Fruit fly (Drosophila melanogaster) whole organism, prepupa: ENCODE results near the gene CG33299.

Source experiments
- Blimp-1 ChIP-seq: fragments of 200-800 bp; sonication (Bioruptor generic); optimal IDR thresholded peaks from 3 replicates; lab custom pipeline; 2017; ENCODE audit warnings: missing biosample characterization, missing genetic modification characterization, mild to moderate bottlenecking, moderate library complexity, missing genetic modification reagents
- CG10631 ChIP-seq: fragments of 200-800 bp; sonication (Bioruptor generic); optimal IDR thresholded peaks from 2 replicates; lab custom pipeline; 2016; ENCODE audit warnings: missing biosample characterization, missing genetic modification characterization
- CG10669 ChIP-seq: fragments of 200-800 bp; sonication (Bioruptor generic); optimal IDR thresholded peaks from 3 replicates; lab custom pipeline; 2018; ENCODE audit warnings: missing biosample characterization, mild to moderate bottlenecking, missing genetic modification characterization, moderate library complexity
- CG11294 ChIP-seq: fragments of 200-800 bp; sonication (Bioruptor generic); IDR thresholded peaks from 2 replicates; pipeline ENCODE4 v1.3.6; 2022; ENCODE audit warnings: missing biosample characterization, missing genetic modification characterization
- CG11902 ChIP-seq: fragments of 200-800 bp; sonication (Bioruptor generic); optimal IDR thresholded peaks from 3 replicates; lab custom pipeline; 2016; ENCODE audit warnings: missing biosample characterization, missing genetic modification characterization
- CG31627 ChIP-seq: fragments of 200-800 bp; sonication (Bioruptor generic); optimal IDR thresholded peaks from 3 replicates; lab custom pipeline; 2016; ENCODE audit warnings: missing biosample characterization, missing genetic modification characterization
- CG32006 ChIP-seq: fragments of 200-800 bp; sonication (Bioruptor generic); optimal IDR thresholded peaks from 3 replicates; lab custom pipeline; 2017; ENCODE audit warnings: missing biosample characterization, mild to moderate bottlenecking, missing genetic modification characterization
- CG34406 ChIP-seq: fragments of 200-800 bp; sonication (Bioruptor generic); optimal IDR thresholded peaks from 3 replicates; lab custom pipeline; 2016; ENCODE audit warnings: missing biosample characterization, missing genetic modification characterization
- CG3919 ChIP-seq: fragments of 200-800 bp; sonication (Bioruptor generic); optimal IDR thresholded peaks from 3 replicates; lab custom pipeline; 2016; ENCODE audit warnings: missing biosample characterization, missing genetic modification characterization
- CG4318 ChIP-seq: fragments of 200-800 bp; sonication (Bioruptor generic); optimal IDR thresholded peaks from 3 replicates; lab custom pipeline; 2017; ENCODE audit warnings: missing biosample characterization, mild to moderate bottlenecking, missing genetic modification characterization
- CG6163 ChIP-seq: fragments of 200-800 bp; sonication (Bioruptor generic); IDR thresholded peaks from 3 replicates; pipeline ENCODE4 v1.3.6; 2022; ENCODE audit warnings: missing biosample characterization, missing genetic modification characterization
- CG6792 ChIP-seq: fragments of 200-800 bp; sonication (Bioruptor generic); optimal IDR thresholded peaks from 3 replicates; lab custom pipeline; 2016; ENCODE audit warnings: missing biosample characterization, missing genetic modification characterization
- CG8119 ChIP-seq: fragments of 200-800 bp; sonication (Bioruptor generic); IDR thresholded peaks from 3 replicates; pipeline ENCODE4 v1.3.6; 2022; ENCODE audit warnings: missing biosample characterization, missing genetic modification characterization
- CG8632 ChIP-seq: fragments of 200-800 bp; sonication (Bioruptor generic); optimal IDR thresholded peaks from 3 replicates; lab custom pipeline; 2016; ENCODE audit warnings: missing biosample characterization, missing genetic modification characterization
- CG9139 ChIP-seq: fragments of 200-800 bp; sonication (Bioruptor generic); optimal IDR thresholded peaks from 3 replicates; lab custom pipeline; 2017; ENCODE audit warnings: missing biosample characterization, mild to moderate bottlenecking, missing genetic modification characterization
- Eip75B ChIP-seq: fragments of 200-800 bp; sonication (Bioruptor generic); optimal IDR thresholded peaks from 3 replicates; lab custom pipeline; 2016; ENCODE audit warnings: missing biosample characterization, missing genetic modification characterization
- Eip93F ChIP-seq: fragments of 200-800 bp; sonication (Bioruptor generic); optimal IDR thresholded peaks from 2 replicates; lab custom pipeline; 2016; ENCODE audit warnings: missing biosample characterization, mild to moderate bottlenecking, missing genetic modification characterization
- Ets21C ChIP-seq: fragments of 200-800 bp; sonication (Bioruptor generic); optimal IDR thresholded peaks from 3 replicates; lab custom pipeline; 2016; ENCODE audit warnings: missing biosample characterization, missing genetic modification characterization
- Ets96B ChIP-seq: fragments of 200-800 bp; optimal IDR thresholded peaks from 2 replicates; lab custom pipeline; 2019; ENCODE audit warnings: missing biosample characterization, mild to moderate bottlenecking, missing genetic modification characterization, moderate library complexity
- Gug ChIP-seq: fragments of 200-800 bp; sonication (Bioruptor generic); IDR thresholded peaks from 2 replicates; pipeline ENCODE4 v1.3.6; 2022; ENCODE audit warnings: missing biosample characterization, missing genetic modification characterization
- Hr38 ChIP-seq: sonication (Bioruptor generic); optimal IDR thresholded peaks from 2 replicates; lab custom pipeline; 2016; ENCODE audit warnings: missing biosample characterization, missing genetic modification characterization
- Hr39 ChIP-seq: fragments of 200-800 bp; sonication (Bioruptor generic); optimal IDR thresholded peaks from 2 replicates; lab custom pipeline; 2016; ENCODE audit warnings: missing biosample characterization, missing genetic modification characterization
- Hr4 ChIP-seq: fragments of 200-800 bp; sonication (Bioruptor generic); optimal IDR thresholded peaks from 3 replicates; lab custom pipeline; 2016; ENCODE audit warnings: missing biosample characterization, missing genetic modification characterization
- Smox ChIP-seq: fragments of 200-800 bp; sonication (Bioruptor generic); optimal IDR thresholded peaks from 3 replicates; lab custom pipeline; 2016; ENCODE audit warnings: missing biosample characterization, missing genetic modification characterization
- Sox102F ChIP-seq: fragments of 200-800 bp; sonication (Bioruptor generic); optimal IDR thresholded peaks from 2 replicates; lab custom pipeline; 2016; ENCODE audit warnings: missing biosample characterization, mild to moderate bottlenecking, missing genetic modification characterization
- Sox15 ChIP-seq: fragments of 200-800 bp; sonication (Bioruptor generic); optimal IDR thresholded peaks from 3 replicates; lab custom pipeline; 2016; ENCODE audit warnings: missing biosample characterization, missing genetic modification characterization
- achi ChIP-seq: fragments of 200-800 bp; sonication (Bioruptor generic); optimal IDR thresholded peaks from 3 replicates; lab custom pipeline; 2016; ENCODE audit warnings: missing biosample characterization, missing genetic modification characterization
- acj6 ChIP-seq: fragments of 200-800 bp; sonication (Bioruptor generic); optimal IDR thresholded peaks from 3 replicates; lab custom pipeline; 2016; ENCODE audit warnings: missing biosample characterization, missing genetic modification characterization
- cyc ChIP-seq: fragments of 200-800 bp; sonication (Bioruptor generic); optimal IDR thresholded peaks from 3 replicates; lab custom pipeline; 2016; ENCODE audit warnings: missing biosample characterization, missing genetic modification characterization
- dsx ChIP-seq: fragments of 200-800 bp; optimal IDR thresholded peaks from 3 replicates; lab custom pipeline; 2019; ENCODE audit warnings: missing biosample characterization, mild to moderate bottlenecking, missing genetic modification characterization, moderate library complexity; ENCODE audit not compliant: poor library complexity, severe bottlenecking
- eg ChIP-seq: fragments of 200-800 bp; sonication (Bioruptor generic); IDR thresholded peaks from 3 replicates; pipeline ENCODE4 v1.3.6; 2022; ENCODE audit warnings: missing biosample characterization, missing genetic modification characterization
- esn ChIP-seq: fragments of 200-800 bp; sonication (Bioruptor generic); optimal IDR thresholded peaks from 2 replicates; lab custom pipeline; 2016; ENCODE audit warnings: missing biosample characterization, mild to moderate bottlenecking, missing genetic modification characterization, moderate library complexity
- fd85E ChIP-seq: fragments of 200-800 bp; sonication (Bioruptor generic); optimal IDR thresholded peaks from 3 replicates; lab custom pipeline; 2016; ENCODE audit warnings: missing biosample characterization, missing genetic modification characterization
- fkh ChIP-seq: fragments of 200-800 bp; sonication (Bioruptor generic); optimal IDR thresholded peaks from 3 replicates; lab custom pipeline; 2017; ENCODE audit warnings: missing biosample characterization, mild to moderate bottlenecking, missing genetic modification characterization, moderate library complexity
- lz ChIP-seq: fragments of 200-800 bp; sonication (Bioruptor generic); optimal IDR thresholded peaks from 3 replicates; lab custom pipeline; 2016; ENCODE audit warnings: missing biosample characterization, missing genetic modification characterization
- salr ChIP-seq, 2 experiments: fragments of 200-800 bp; sonication (Bioruptor generic); optimal IDR thresholded peaks; 3 replicates each; lab custom pipeline; 2016 to 2018; ENCODE audit warnings: missing biosample characterization in 2 of 2, missing genetic modification characterization in 2 of 2, mild to moderate bottlenecking in 1 of 2
- ss ChIP-seq, 2 experiments: fragments of 200-800 bp; sonication (Bioruptor generic); optimal IDR thresholded peaks; 2 replicates in 1 of 2; 3 replicates in 1 of 2; lab custom pipeline; 2017 to 2018; ENCODE audit warnings: mild to moderate bottlenecking in 2 of 2, missing biosample characterization in 2 of 2, missing genetic modification characterization in 2 of 2, moderate library complexity in 1 of 2
- svp ChIP-seq: fragments of 200-800 bp; sonication (Bioruptor generic); peaks from one replicate; lab custom pipeline; 2016; ENCODE audit warnings: missing biosample characterization, missing genetic modification characterization
- topi ChIP-seq: fragments of 200-800 bp; sonication (Bioruptor generic); optimal IDR thresholded peaks from 3 replicates; lab custom pipeline; 2016; ENCODE audit warnings: missing biosample characterization, missing genetic modification characterization
- vri ChIP-seq: fragments of 200-800 bp; sonication (Bioruptor generic); optimal IDR thresholded peaks from 3 replicates; lab custom pipeline; 2016; ENCODE audit warnings: missing biosample characterization, mild to moderate bottlenecking, missing genetic modification characterization

CG33299 gene

dm6 chr2L:9669354-9669753 lies 13.0 kb downstream of the CG33299 start (continued):
- TF ChIP-seq Smox (GFP tag; lab: Kevin White, UChicago) (no peak), salr (GFP tag; optimal IDR thresholded peaks at IDR 0.05; lab: Kevin White, UChicago) (no peak), CG11902 (GFP tag; lab: Kevin White, UChicago) (no peak), Hr38 (GFP tag; lab: Kevin White, UChicago) (no peak), Eip93F (GFP tag; lab: Kevin White, UChicago) (no peak), CG10631 (GFP tag; lab: Kevin White, UChicago) (no peak), CG8119 (GFP tag; lab: Robert Waterston, UW) (peak; percentile 80; the same call in 2 of the 3 replicates), Hr39 (GFP tag; lab: Kevin White, UChicago) (no peak), Ets21C (GFP tag; lab: Kevin White, UChicago) (no peak), cyc (no peak), CG11294 (GFP tag; lab: Robert Waterston, UW) (peak; percentile 85), dsx (no peak), Blimp-1 (GFP tag; lab: Kevin White, UChicago) (no peak), topi (no peak), Ets96B (tag; lab: Kevin White, UChicago) (no peak), Sox15 (no peak), CG3919 (peak; percentile 41), CG4318 (GFP tag; lab: Kevin White, UChicago) (no peak), achi (GFP tag; lab: Kevin White, UChicago) (peak; percentile 21), acj6 (no peak), fd85E (GFP tag; lab: Kevin White, UChicago) (no peak)

DNA sequence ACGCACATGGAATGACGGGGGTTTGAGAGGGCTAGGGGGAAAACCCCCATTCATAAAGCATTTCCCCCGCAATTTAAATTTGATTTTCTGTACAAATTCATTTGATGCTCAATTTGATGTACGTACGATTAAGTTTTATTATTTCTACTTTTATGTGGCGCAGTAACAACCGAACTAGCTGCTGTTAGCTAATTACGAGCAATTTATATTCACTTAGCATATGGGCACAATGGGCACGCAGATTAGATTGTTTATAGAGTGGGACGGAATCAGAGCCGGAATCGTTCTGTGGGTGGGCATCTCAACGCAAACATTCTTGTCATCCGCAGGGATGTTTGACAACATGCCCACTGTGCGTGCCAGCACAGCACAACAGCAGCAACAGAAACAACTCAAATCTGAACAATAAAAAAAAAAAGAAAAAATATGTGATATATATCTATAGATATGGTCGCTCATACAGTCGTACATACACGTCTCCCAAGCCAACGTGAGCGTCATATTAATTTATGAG lies 14.6 kb downstream of the CG33299 start:
- TF ChIP-seq CG10669 (GFP tag; lab: Kevin White, UChicago) (no peak), CG10631 (GFP tag; lab: Kevin White, UChicago) (no peak), CG32006 (GFP tag; lab: Kevin White, UChicago) (no peak), eg (GFP tag; lab: Robert Waterston, UW) (0 out of 3 replicates have a peak, but pooled peaks have one; percentile 32), fkh (peak; percentile 29)

- TF ChIP-seq CG8119 (GFP tag; lab: Robert Waterston, UW) = no peak
- no peak for TF ChIP-seq Smox (GFP tag; lab: Kevin White, UChicago)
- no peak for TF ChIP-seq CG8632 (GFP tag; lab: Kevin White, UChicago)
- no peak for TF ChIP-seq lz (GFP tag; lab: Kevin White, UChicago)
- TF ChIP-seq fkh = peak; percentile 50
- TF ChIP-seq svp (GFP tag; lab: Kevin White, UChicago) = peak; percentile 15
- no peak for TF ChIP-seq CG6792 (GFP tag; lab: Kevin White, UChicago)
- TF ChIP-seq ss (GFP tag; optimal IDR thresholded peaks at IDR 0.05; lab: Kevin White, UChicago) = no peak
- no peak for TF ChIP-seq Eip75B (GFP tag; lab: Kevin White, UChicago)
- TF ChIP-seq Blimp-1 (GFP tag; lab: Kevin White, UChicago) = no peak
Observed at dm6 chr2L:9672246-9672645, 15.8 kb downstream of the CG33299 start.

DNA sequence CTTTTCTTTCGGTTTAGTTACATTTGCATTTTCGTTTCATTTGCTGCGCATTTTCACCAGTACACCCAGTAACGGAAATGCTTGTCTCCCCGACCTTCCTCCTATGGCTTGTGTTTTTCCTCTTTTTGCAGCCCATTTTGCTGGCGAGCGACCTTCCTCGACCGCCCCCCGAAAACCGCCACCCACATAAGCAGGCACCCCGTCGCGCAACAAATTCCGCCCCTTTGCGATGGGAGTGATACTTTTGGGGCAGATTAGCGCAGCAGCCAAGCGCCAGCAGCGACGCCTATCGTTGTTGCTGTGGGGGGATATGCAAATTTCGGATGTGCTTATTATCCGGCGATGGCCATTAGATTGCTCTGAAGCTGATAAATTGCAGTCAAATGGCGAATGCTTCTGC lies 16.8 kb downstream of the CG33299 start:
- TF ChIP-seq achi (GFP tag; lab: Kevin White, UChicago) (no peak), Gug (GFP tag; lab: Robert Waterston, UW) (no peak), ss (GFP tag; optimal IDR thresholded peaks at IDR 0.05; lab: Kevin White, UChicago) (no peak), CG9139 (GFP tag; lab: Kevin White, UChicago) (no peak), CG8119 (GFP tag; lab: Robert Waterston, UW) (no peak), CG31627 (GFP tag; lab: Kevin White, UChicago) (no peak), Sox102F (GFP tag; lab: Kevin White, UChicago) (no peak), CG34406 (GFP tag; lab: Kevin White, UChicago) (no peak), acj6 (no peak), vri (GFP tag; lab: Kevin White, UChicago) (no peak), CG6163 (GFP tag; lab: Robert Waterston, UW) (no peak), Ets96B (tag; lab: Kevin White, UChicago) (no peak), svp (GFP tag; lab: Kevin White, UChicago) (no peak), Hr4 (GFP tag; lab: Kevin White, UChicago) (no peak), esn (GFP tag; lab: Kevin White, UChicago) (no peak), fd85E (GFP tag; lab: Kevin White, UChicago) (no peak), Blimp-1 (GFP tag; lab: Kevin White, UChicago) (no peak)
